Worm (Caenorhabditis elegans) whole organism, mixed stage, embryonic: ENCODE measurements around the gene F54F7.6.

ENCODE experiments used
- M03D4.4 ChIP-seq: sonication (generic microtip); optimal IDR thresholded peaks from 2 replicates; lab custom pipeline; 2017; ENCODE audit warnings: mild to moderate bottlenecking, missing genetic modification characterization, missing compliant biosample characterization
- blmp-1 ChIP-seq: fragments of 150-350 bp; optimal IDR thresholded peaks from 2 replicates; lab custom pipeline; 2014; ENCODE audit warnings: missing biosample characterization, missing genetic modification characterization
- ceh-43 ChIP-seq: fragments of 200-800 bp; sonication (Bioruptor generic); optimal IDR thresholded peaks from 2 replicates; lab custom pipeline; 2018; ENCODE audit warnings: mild to moderate bottlenecking, missing genetic modification characterization, moderate library complexity, missing compliant biosample characterization
- flh-1 ChIP-seq: fragments of 200-800 bp; sonication (Bioruptor generic); optimal IDR thresholded peaks from 2 replicates; lab custom pipeline; 2018; ENCODE audit warnings: mild to moderate bottlenecking, missing genetic modification characterization, moderate library complexity, missing compliant biosample characterization
- mep-1 ChIP-seq: fragments of 150-350 bp; optimal IDR thresholded peaks from 2 replicates; lab custom pipeline; 2017; ENCODE audit warnings: missing biosample characterization, missing genetic modification reagents, missing genetic modification characterization, inconsistent platforms
- nhr-12 ChIP-seq: fragments of 150-350 bp; optimal IDR thresholded peaks from 2 replicates; lab custom pipeline; 2014; ENCODE audit warnings: missing biosample characterization, missing genetic modification characterization
- nhr-237 ChIP-seq: fragments of 150-350 bp; optimal IDR thresholded peaks from 2 replicates; lab custom pipeline; 2014; ENCODE audit warnings: missing biosample characterization, missing genetic modification characterization
- nhr-28 ChIP-seq: fragments of 150-350 bp; optimal IDR thresholded peaks from 2 replicates; lab custom pipeline; 2014; ENCODE audit warnings: missing biosample characterization, missing genetic modification characterization
- snpc-4 ChIP-seq: fragments of 150-350 bp; optimal IDR thresholded peaks from 2 replicates; lab custom pipeline; 2014; ENCODE audit warnings: missing biosample characterization, missing genetic modification characterization
- sptf-1 ChIP-seq: sonication (generic microtip); optimal IDR thresholded peaks from 2 replicates; lab custom pipeline; 2017; ENCODE audit warnings: mild to moderate bottlenecking, missing genetic modification characterization, moderate library complexity, missing compliant biosample characterization
- unc-120 ChIP-seq: sonication (generic microtip); optimal IDR thresholded peaks from 2 replicates; lab custom pipeline; 2017; ENCODE audit warnings: missing genetic modification characterization, missing compliant biosample characterization; ENCODE audit not compliant: poor library complexity, severe bottlenecking
- unc-39 ChIP-seq: fragments of 150-350 bp; optimal IDR thresholded peaks from 2 replicates; lab custom pipeline; 2014; ENCODE audit warnings: missing biosample characterization, missing genetic modification characterization
- unc-62 ChIP-seq: fragments of 150-350 bp; optimal IDR thresholded peaks from 2 replicates; lab custom pipeline; 2014; ENCODE audit warnings: missing biosample characterization, missing genetic modification reagents, missing genetic modification characterization
- ztf-11 ChIP-seq: fragments of 150-350 bp; optimal IDR thresholded peaks from 2 replicates; lab custom pipeline; 2014; ENCODE audit warnings: missing biosample characterization, missing genetic modification characterization

ce11 chrX:11875260-11875659, 10.1 kb downstream of the F54F7.6 start, which contains the start of gene Y62H9A.1:
- TF ChIP-seq mep-1 (tag; lab: Kevin White, UChicago) (no peak), nhr-237 (tag; lab: Kevin White, UChicago) (no peak), unc-120 (no peak), unc-62 (no peak), nhr-12 (tag; lab: Kevin White, UChicago) (no peak), nhr-28 (no peak), blmp-1 (tag; lab: Kevin White, UChicago) (no peak), M03D4.4 (no peak), ztf-11 (tag; lab: Kevin White, UChicago) (no peak), flh-1 (GFP tag; lab: Kevin White, UChicago) (no peak), unc-39 (tag; lab: Kevin White, UChicago) (no peak), ceh-43 (no peak), sptf-1 (tag; lab: Kevin White, UChicago) (no peak), snpc-4 (tag; lab: Kevin White, UChicago) (no peak)
